Worm (Caenorhabditis elegans) whole organism, midembryonic: ENCODE data around the gene ced-8.

Source experiments
- flt-1 ChIP-seq: fragments of 200-800 bp; sonication (Bioruptor generic); IDR thresholded peaks from 2 replicates; pipeline ENCODE4 v1.3.6; 2022; ENCODE audit warnings: missing genetic modification characterization, missing compliant biosample characterization
- ref-1 ChIP-seq: fragments of 200-800 bp; sonication (Bioruptor generic); conservative IDR thresholded peaks from 2 replicates; pipeline ENCODE4 v1.3.6; 2022; ENCODE audit warnings: missing genetic modification reagents, missing genetic modification characterization, missing compliant biosample characterization
- ztf-23 ChIP-seq: fragments of 200-800 bp; sonication (Bioruptor generic); IDR thresholded peaks from 2 replicates; pipeline ENCODE4 v1.3.6; 2022; ENCODE audit warnings: missing genetic modification reagents, missing genetic modification characterization, missing compliant biosample characterization
- ztf-29 ChIP-seq: fragments of 200-800 bp; sonication (Bioruptor generic); IDR thresholded peaks from 2 replicates; pipeline ENCODE4 v1.3.6; 2022; ENCODE audit warnings: missing genetic modification reagents, missing genetic modification characterization, missing compliant biosample characterization

ce11 chrX:8386068-8386851 lies 30.5 kb downstream of the ced-8 start:
- TF ChIP-seq flt-1 (GFP tag; lab: Robert Waterston, UW) (peak; percentile 92), ref-1 (peak; percentile 79), ztf-23 (GFP tag; lab: Robert Waterston, UW) (peak; percentile 89), ztf-29 (GFP tag; lab: Robert Waterston, UW) (peak; percentile 85)
